Worm (Caenorhabditis elegans) whole organism, L4/young adult: Measurements from ENCODE around the gene ZK1240.1.

Source experiments
- W03F9.2 ChIP-seq: fragments of 150-350 bp; optimal IDR thresholded peaks from 2 replicates; lab custom pipeline; 2014; ENCODE audit warnings: missing biosample characterization, missing genetic modification characterization
- dao-5 ChIP-seq: sonication (generic microtip); optimal IDR thresholded peaks from 2 replicates; lab custom pipeline; 2016; ENCODE audit warnings: missing genotype, missing genetic modification characterization, moderate library complexity, missing compliant biosample characterization
- him-1 ChIP-seq: sonication (generic microtip); optimal IDR thresholded peaks from 2 replicates; lab custom pipeline; 2016; ENCODE audit warnings: missing genotype, missing genetic modification reagents, missing genetic modification characterization, missing compliant biosample characterization

DNA sequence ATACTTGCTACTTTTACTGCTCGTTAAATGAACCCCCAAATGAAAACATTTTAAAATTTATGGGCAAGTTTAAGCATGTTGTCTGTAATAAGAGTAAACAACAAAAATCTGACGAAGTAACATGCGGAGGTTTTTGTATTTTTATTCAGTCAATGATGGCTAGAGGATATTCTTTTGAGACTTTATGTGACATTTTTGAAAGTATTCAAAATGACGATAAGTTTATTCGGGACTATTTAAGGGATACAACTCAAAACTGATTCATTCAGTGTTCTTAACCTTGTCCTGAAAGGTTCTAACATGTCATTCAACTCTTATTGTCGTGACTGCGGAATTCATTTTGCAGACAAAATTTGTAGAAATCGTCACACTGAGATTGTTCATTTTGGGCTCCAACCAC is 49.4 kb upstream of the ZK1240.1 start, which contains the start of gene K09F6.11:
- TF ChIP-seq dao-5 (no peak), him-1 (tag; lab: Kevin White, UChicago) (no peak), W03F9.2 (no peak)
